Fruit fly (Drosophila melanogaster): ENCODE results near the gene shd.

- TF ChIP-seq CG8478 (optimal IDR thresholded peaks at IDR 0.05) (no peak), CTCF (optimal IDR thresholded peaks at IDR 0.05) (no peak)
Observed at dm6 chr3L:14640814-14641317, 26.6 kb downstream of the shd start.

Measured in S2 (cell line).